Worm (Caenorhabditis elegans): ENCODE data around the gene lron-14.

Gene lron-14

ce11 chrIV:9566505-9566904 lies at the start of gene lron-14:
Gene lron-14 (minus strand): TSS chrIV:9566605.
- TF ChIP-seq nhr-28 (tag; optimal IDR thresholded peaks at IDR 0.05): no peak

DNA sequence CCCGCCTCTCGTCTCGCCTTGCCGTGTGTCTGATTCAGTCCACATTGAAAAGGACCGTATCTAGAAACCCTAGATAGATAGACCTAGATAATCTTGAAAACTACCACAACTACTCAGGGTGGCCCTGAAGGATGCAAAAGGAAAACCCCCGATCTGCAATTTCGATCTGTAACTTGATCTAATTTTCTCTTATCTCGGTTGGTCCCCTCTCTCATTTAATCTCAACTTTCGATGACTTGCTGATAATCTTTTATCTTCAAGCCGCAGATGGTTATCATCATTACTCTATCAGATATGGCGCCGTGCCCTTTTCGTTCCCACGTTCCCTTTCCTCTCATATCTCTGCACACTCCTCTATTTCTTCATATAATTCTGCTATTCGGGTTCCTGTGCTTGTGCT lies 49.1 kb upstream of the lron-14 start:
- TF ChIP-seq nhr-71 (tag; optimal IDR thresholded peaks at IDR 0.05): peak; percentile 46
- TF ChIP-seq egl-27 (tag; optimal IDR thresholded peaks at IDR 0.05): peak in 1 of 2 experiments; percentile 17
- peak; percentile 70 for TF ChIP-seq rnt-1 (tag; optimal IDR thresholded peaks at IDR 0.05)
- peak in 1 of 2 experiments; percentile 28 for TF ChIP-seq lsy-2 (tag; optimal IDR thresholded peaks at IDR 0.05)
- peak; percentile 41 for TF ChIP-seq nhr-20 (tag; optimal IDR thresholded peaks at IDR 0.05)
- peak; percentile 22 for TF ChIP-seq blmp-1 (tag; optimal IDR thresholded peaks at IDR 0.05)
- no peak for TF ChIP-seq aha-1 (tag; optimal IDR thresholded peaks at IDR 0.05)
- TF ChIP-seq lin-14 (GFP tag; optimal IDR thresholded peaks at IDR 0.05): peak; percentile 69
- TF ChIP-seq ceh-82 (tag; optimal IDR thresholded peaks at IDR 0.05): no peak
- no peak for TF ChIP-seq snu-23 (GFP tag; optimal IDR thresholded peaks at IDR 0.05)
- TF ChIP-seq mef-2 (tag; optimal IDR thresholded peaks at IDR 0.05): no peak
- TF ChIP-seq fkh-4 (tag; optimal IDR thresholded peaks at IDR 0.05; ENCODE audit: borderline replicate concordance): no peak
- TF ChIP-seq efl-3 (GFP tag; optimal IDR thresholded peaks at IDR 0.05): peak; percentile 76
- no peak for TF ChIP-seq elt-3 (tag; optimal IDR thresholded peaks at IDR 0.05)
- TF ChIP-seq nhr-47 (tag; optimal IDR thresholded peaks at IDR 0.05): peak; percentile 16
- no peak for TF ChIP-seq sptf-1 (tag; optimal IDR thresholded peaks at IDR 0.05)
- no peak for TF ChIP-seq nhr-76 (tag; optimal IDR thresholded peaks at IDR 0.05)
- no peak for TF ChIP-seq unc-130 (tag; optimal IDR thresholded peaks at IDR 0.05)
- peak; percentile 39 for TF ChIP-seq irx-1 (tag; optimal IDR thresholded peaks at IDR 0.05)
- peak; percentile 97 for TF ChIP-seq nhr-85 (tag)
- TF ChIP-seq nhr-28 (tag; optimal IDR thresholded peaks at IDR 0.05): no peak
- no peak for TF ChIP-seq swsn-7 (tag; optimal IDR thresholded peaks at IDR 0.05)

- no peak for TF ChIP-seq unc-130 (tag; optimal IDR thresholded peaks at IDR 0.05)
- no peak for TF ChIP-seq blmp-1 (tag; optimal IDR thresholded peaks at IDR 0.05)
- no peak for TF ChIP-seq pqm-1 (tag; optimal IDR thresholded peaks at IDR 0.05)
- no peak for TF ChIP-seq nhr-77 (tag; optimal IDR thresholded peaks at IDR 0.05)
- TF ChIP-seq ces-1 (GFP tag; optimal IDR thresholded peaks at IDR 0.05): no peak
- no peak for TF ChIP-seq mef-2 (tag; optimal IDR thresholded peaks at IDR 0.05)
- no peak for TF ChIP-seq grh-1 (GFP tag; IDR thresholded peaks at IDR 0.05)
- no peak for TF ChIP-seq nhr-11 (tag; optimal IDR thresholded peaks at IDR 0.05)
Observed at ce11 chrIV:9614695-9615094, 48.3 kb upstream of the lron-14 start, which contains the start of gene elt-1. Gene elt-1 (plus strand): TSS chrIV:9614995.

- no peak for TF ChIP-seq mab-9 (GFP tag; IDR thresholded peaks at IDR 0.05)
- TF ChIP-seq elt-3 (tag; optimal IDR thresholded peaks at IDR 0.05): no peak
- TF ChIP-seq blmp-1 (tag; optimal IDR thresholded peaks at IDR 0.05): peak; percentile 3
- no peak for TF ChIP-seq alr-1 (tag; optimal IDR thresholded peaks at IDR 0.05; ENCODE audit: borderline replicate concordance)
Observed at ce11 chrIV:9614060-9614459, 47.7 kb upstream of the lron-14 start.

ce11 chrIV:9613072-9613590 lies 46.7 kb upstream of the lron-14 start:
- TF ChIP-seq efl-1 (optimal IDR thresholded peaks at IDR 0.05): no peak
- TF ChIP-seq efl-1 (GFP tag; optimal IDR thresholded peaks at IDR 0.05 in 1 of 2): peak in 1 of 2 experiments; percentile 49
- TF ChIP-seq nhr-71 (tag; optimal IDR thresholded peaks at IDR 0.05): no peak
- TF ChIP-seq nhr-85 (tag): no peak

DNA sequence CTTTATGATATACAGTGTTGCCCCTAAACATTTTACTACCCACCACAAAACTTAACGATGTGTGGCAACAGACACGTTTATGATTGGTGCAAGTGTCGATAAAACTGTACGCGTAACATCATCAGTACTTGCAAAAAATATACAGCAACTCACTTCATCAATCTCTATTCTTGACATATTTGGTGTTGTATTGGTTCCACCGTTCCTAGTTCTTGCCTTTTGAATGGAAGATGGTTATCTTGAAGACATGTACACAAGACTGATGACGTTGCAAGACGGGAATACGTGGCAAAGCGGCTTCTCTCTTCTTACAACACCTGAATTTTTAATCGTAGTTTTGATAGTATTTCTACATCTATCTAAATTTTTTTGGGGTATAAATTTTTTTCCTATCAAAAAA lies 44.5 kb upstream of the lron-14 start:
- TF ChIP-seq xbp-1 (tag; optimal IDR thresholded peaks at IDR 0.05) (no peak), unc-62 (GFP tag; optimal IDR thresholded peaks at IDR 0.05) (no peak), nhr-20 (tag; optimal IDR thresholded peaks at IDR 0.05) (no peak), lin-14 (GFP tag; optimal IDR thresholded peaks at IDR 0.05) (no peak), aly-2 (tag; optimal IDR thresholded peaks at IDR 0.05) (no peak), mab-9 (GFP tag; IDR thresholded peaks at IDR 0.05) (no peak)
